Comparison of ENCODE assay signal across 1 fruit fly cellular context in the genomic region with DNA sequence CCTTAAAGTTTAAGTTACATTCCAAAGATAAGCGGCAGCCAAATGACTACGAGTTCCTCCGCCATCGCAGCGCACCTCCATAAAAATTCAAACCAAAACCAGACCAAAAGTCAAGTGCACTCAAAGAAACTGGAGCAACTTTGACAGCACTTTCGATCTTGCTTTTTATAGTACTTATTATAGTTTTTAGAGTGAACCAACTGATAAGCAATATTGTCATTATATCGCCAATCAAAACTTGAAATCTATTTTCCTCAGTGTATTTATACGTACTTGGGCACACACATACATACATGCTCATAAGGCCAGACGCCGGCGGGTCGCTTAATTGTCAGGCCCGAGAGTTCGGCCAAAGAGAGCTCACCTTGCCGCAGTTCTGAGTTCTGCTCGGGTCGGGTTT.
TF ChIP-seq lines count a peak whose summit lies in the region.

No protein-coding gene starts in this region.

TF ChIP-seq in whole organism, embryonic, 481 proteins besides CTCF, POLR2A, EP300 and RAD21 (continued from another document and continues in another):
- TF ChIP-seq ERR (GFP tag; optimal IDR thresholded peaks at IDR 0.05; lab: Kevin White, UChicago) (no peak), CG3407 (GFP tag; optimal IDR thresholded peaks at IDR 0.05; lab: Kevin White, UChicago) (peak; percentile 65), BEAF-32 (GFP tag; optimal IDR thresholded peaks at IDR 0.05; lab: Kevin White, UChicago) (no peak), CG6791 (GFP tag; IDR thresholded peaks at IDR 0.05; lab: Robert Waterston, UW; ENCODE audit: partially characterized antibody) (no peak), Ssrp (tag; optimal IDR thresholded peaks at IDR 0.05; lab: Kevin White, UChicago) (peak; percentile 76), al (GFP tag; IDR thresholded peaks at IDR 0.05; lab: Robert Waterston, UW) (no peak), Doc2 (GFP tag; IDR thresholded peaks at IDR 0.05; lab: Robert Waterston, UW) (no peak), CG5953 (GFP tag; IDR thresholded peaks at IDR 0.05; lab: Robert Waterston, UW) (peak; percentile 22; the same call in 1 of the 2 replicates), CG17612 (GFP tag; IDR thresholded peaks at IDR 0.05; lab: Robert Waterston, UW) (peak; percentile 7; the same call in 1 of the 2 replicates), fru (optimal IDR thresholded peaks at IDR 0.05; lab: Kevin White, UChicago) (no peak), Awh (GFP tag; IDR thresholded peaks at IDR 0.05; lab: Robert Waterston, UW) (peak; percentile 47; the same call in 1 of the 2 replicates), org-1 (GFP tag; optimal IDR thresholded peaks at IDR 0.05; lab: Kevin White, UChicago) (peak; percentile 52), NK7.1 (GFP tag; optimal IDR thresholded peaks at IDR 0.05; lab: Kevin White, UChicago) (peak; percentile 36), H15 (GFP tag; IDR thresholded peaks at IDR 0.05; lab: Robert Waterston, UW) (peak; percentile 71; the same call in 2 of the 3 replicates), CG9437 (GFP tag; optimal IDR thresholded peaks at IDR 0.05; lab: Kevin White, UChicago) (peak; percentile 35), insv (GFP tag; optimal IDR thresholded peaks at IDR 0.05; lab: Kevin White, UChicago) (peak in 1 of 2 experiments; percentile 0), CG16813 (GFP tag; IDR thresholded peaks at IDR 0.05; lab: Robert Waterston, UW; ENCODE audit: partially characterized antibody) (no peak), CG9932 (GFP tag; IDR thresholded peaks at IDR 0.05; lab: Robert Waterston, UW) (no peak), knrl (GFP tag; IDR thresholded peaks at IDR 0.05; lab: Robert Waterston, UW; ENCODE audit: partially characterized antibody) (no peak), jing (GFP tag; optimal IDR thresholded peaks at IDR 0.05; lab: Kevin White, UChicago) (peak; percentile 47), C15 (GFP tag; IDR thresholded peaks at IDR 0.05; lab: Robert Waterston, UW) (no peak), chif (GFP tag; optimal IDR thresholded peaks at IDR 0.05; lab: Kevin White, UChicago) (peak; percentile 82 to 90), luna (GFP tag; optimal IDR thresholded peaks at IDR 0.05; lab: Kevin White, UChicago) (no peak), Eip74EF (GFP tag; optimal IDR thresholded peaks at IDR 0.05; lab: Kevin White, UChicago) (peak in 1 of 2 experiments; percentile 19), tin (GFP tag; optimal IDR thresholded peaks at IDR 0.05; lab: Kevin White, UChicago) (peak; percentile 86), chm (GFP tag; IDR thresholded peaks at IDR 0.05; lab: Robert Waterston, UW) (peak; percentile 88; the same call in 1 of the 2 replicates), Rfx (GFP tag; IDR thresholded peaks at IDR 0.05; lab: Robert Waterston, UW) (peak; percentile 56), HmgD (GFP tag; optimal IDR thresholded peaks at IDR 0.05; lab: Kevin White, UChicago) (no peak), CG1792 (GFP tag; optimal IDR thresholded peaks at IDR 0.05; lab: Kevin White, UChicago) (peak; percentile 68), Rx (GFP tag; IDR thresholded peaks at IDR 0.05; lab: Robert Waterston, UW) (peak; percentile 65; the same call in 1 of the 2 replicates), Deaf1 (tag; optimal IDR thresholded peaks at IDR 0.05; lab: Kevin White, UChicago) (peak; percentile 19), CG2712 (tag; optimal IDR thresholded peaks at IDR 0.05; lab: Kevin White, UChicago) (peak; percentile 91), fu2 (GFP tag; optimal IDR thresholded peaks at IDR 0.05; lab: Kevin White, UChicago) (no peak), hkb (optimal IDR thresholded peaks at IDR 0.05; lab: Kevin White, UChicago) (no peak), hkb (GFP tag; IDR thresholded peaks at IDR 0.05; lab: Robert Waterston, UW) (peak; percentile 76), ssp (GFP tag; IDR thresholded peaks at IDR 0.05; lab: Robert Waterston, UW) (peak; percentile 56), CG9609 (GFP tag; optimal IDR thresholded peaks at IDR 0.05; lab: Kevin White, UChicago) (peak; percentile 63), CrebB (tag; optimal IDR thresholded peaks at IDR 0.05; lab: Kevin White, UChicago) (peak; percentile 19), jumu (GFP tag; optimal IDR thresholded peaks at IDR 0.05; lab: Kevin White, UChicago) (peak; percentile 73), CG10654 (GFP tag; optimal IDR thresholded peaks at IDR 0.05; lab: Kevin White, UChicago) (peak; percentile 53), grn (GFP tag; optimal IDR thresholded peaks at IDR 0.05; lab: Kevin White, UChicago) (no peak), CG10209 (GFP tag; optimal IDR thresholded peaks at IDR 0.05; lab: Kevin White, UChicago) (peak; percentile 72), onecut (GFP tag; IDR thresholded peaks at IDR 0.05; lab: Robert Waterston, UW) (peak; percentile 67), CG10959 (GFP tag; IDR thresholded peaks at IDR 0.05; lab: Robert Waterston, UW) (peak; percentile 92), sqz (GFP tag; optimal IDR thresholded peaks at IDR 0.05; lab: Kevin White, UChicago) (peak; percentile 30), CG12769 (tag; optimal IDR thresholded peaks at IDR 0.05; lab: Kevin White, UChicago) (peak; percentile 45), CG10147 (GFP tag; optimal IDR thresholded peaks at IDR 0.05; lab: Kevin White, UChicago) (no peak), cwo (GFP tag; optimal IDR thresholded peaks at IDR 0.05; lab: Kevin White, UChicago) (no peak), CG32772 (GFP tag; IDR thresholded peaks at IDR 0.05; lab: Robert Waterston, UW) (peak; percentile 65), CG4730 (GFP tag; IDR thresholded peaks at IDR 0.05; lab: Robert Waterston, UW) (peak; percentile 61), NC2α (GFP tag; optimal IDR thresholded peaks at IDR 0.05; lab: Kevin White, UChicago) (peak; percentile 70), oc (tag; optimal IDR thresholded peaks at IDR 0.05; lab: Kevin White, UChicago) (peak; percentile 60), CG4707 (GFP tag; optimal IDR thresholded peaks at IDR 0.05; lab: Kevin White, UChicago) (peak; percentile 50), CkIIα-i1 (GFP tag; IDR thresholded peaks at IDR 0.05; lab: Robert Waterston, UW) (no peak), CG7271 (tag; optimal IDR thresholded peaks at IDR 0.05; lab: Kevin White, UChicago) (peak; percentile 83), CG14014 (GFP tag; IDR thresholded peaks at IDR 0.05; lab: Robert Waterston, UW) (0 out of 2 replicates have a peak, but pooled peaks have one; percentile 16), CG7745 (tag; optimal IDR thresholded peaks at IDR 0.05; lab: Kevin White, UChicago) (peak; percentile 45), Fer2 (tag; optimal IDR thresholded peaks at IDR 0.05; lab: Kevin White, UChicago) (no peak), CG18619 (GFP tag; optimal IDR thresholded peaks at IDR 0.05; lab: Kevin White, UChicago) (peak; percentile 33), CG3995 (GFP tag; optimal IDR thresholded peaks at IDR 0.05; lab: Kevin White, UChicago) (no peak), so (GFP tag; IDR thresholded peaks at IDR 0.05; lab: Robert Waterston, UW) (peak; percentile 72; the same call in 2 of the 3 replicates), NfI (GFP tag; optimal IDR thresholded peaks at IDR 0.05; lab: Kevin White, UChicago) (peak; percentile 62), abd-A (tag; optimal IDR thresholded peaks at IDR 0.05; lab: Kevin White, UChicago) (no peak), Usf (GFP tag; optimal IDR thresholded peaks at IDR 0.05; lab: Kevin White, UChicago) (peak; percentile 72), CG17568 (GFP tag; optimal IDR thresholded peaks at IDR 0.05; lab: Kevin White, UChicago) (peak; percentile 65), ranshi (GFP tag; IDR thresholded peaks at IDR 0.05; lab: Robert Waterston, UW) (peak; percentile 74; the same call in 1 of the 2 replicates), nmo (GFP tag; optimal IDR thresholded peaks at IDR 0.05; lab: Kevin White, UChicago) (peak; percentile 86), CG10431 (GFP tag; optimal IDR thresholded peaks at IDR 0.05; lab: Kevin White, UChicago) (peak; percentile 31), CG2129 (GFP tag; IDR thresholded peaks at IDR 0.05; lab: Robert Waterston, UW; ENCODE audit: partially characterized antibody) (no peak), Sry-δ (GFP tag; optimal IDR thresholded peaks at IDR 0.05; lab: Kevin White, UChicago) (peak; percentile 40), lbe (GFP tag; optimal IDR thresholded peaks at IDR 0.05; lab: Kevin White, UChicago) (peak; percentile 33), CG13894 (tag; optimal IDR thresholded peaks at IDR 0.05; lab: Kevin White, UChicago) (no peak), fd96Cb (tag; optimal IDR thresholded peaks at IDR 0.05; lab: Kevin White, UChicago) (peak; percentile 78), CG15073 (GFP tag; optimal IDR thresholded peaks at IDR 0.05; lab: Kevin White, UChicago) (no peak), Drgx (GFP tag; IDR thresholded peaks at IDR 0.05; lab: Robert Waterston, UW) (no peak), pros (GFP tag; optimal IDR thresholded peaks at IDR 0.05; lab: Kevin White, UChicago) (no peak), gsb (GFP tag; IDR thresholded peaks at IDR 0.05; lab: Robert Waterston, UW) (no peak), bcd (GFP tag; optimal IDR thresholded peaks at IDR 0.05; lab: Kevin White, UChicago) (peak; percentile 67), btn (GFP tag; optimal IDR thresholded peaks at IDR 0.05; lab: Kevin White, UChicago) (peak; percentile 68), CG12236 (GFP tag; optimal IDR thresholded peaks at IDR 0.05; lab: Kevin White, UChicago) (peak; percentile 39), stwl (tag; optimal IDR thresholded peaks at IDR 0.05; lab: Kevin White, UChicago) (no peak), grau (tag; optimal IDR thresholded peaks at IDR 0.05; lab: Kevin White, UChicago) (peak; percentile 70), CG11093 (GFP tag; IDR thresholded peaks at IDR 0.05; lab: Robert Waterston, UW) (peak; percentile 38; the same call in 1 of the 3 replicates), CG12155 (GFP tag; optimal IDR thresholded peaks at IDR 0.05; lab: Kevin White, UChicago) (peak; percentile 60), HLHmδ (GFP tag; optimal IDR thresholded peaks at IDR 0.05; lab: Kevin White, UChicago) (no peak), schlank (tag; optimal IDR thresholded peaks at IDR 0.05; lab: Kevin White, UChicago) (no peak), GATAe (GFP tag; conservative IDR thresholded peaks at IDR 0.05; lab: Robert Waterston, UW) (no peak), sim (GFP tag; IDR thresholded peaks at IDR 0.05; lab: Robert Waterston, UW) (peak; percentile 82), Poxn (GFP tag; IDR thresholded peaks at IDR 0.05; lab: Robert Waterston, UW) (no peak), CG30431 (GFP tag; optimal IDR thresholded peaks at IDR 0.05; lab: Kevin White, UChicago) (peak; percentile 82), zf30C (GFP tag; optimal IDR thresholded peaks at IDR 0.05; lab: Kevin White, UChicago) (peak; percentile 87), CG17186 (GFP tag; optimal IDR thresholded peaks at IDR 0.05; lab: Kevin White, UChicago) (peak; percentile 37), nom (GFP tag; optimal IDR thresholded peaks at IDR 0.05; lab: Kevin White, UChicago) (peak; percentile 25), YL-1 (GFP tag; optimal IDR thresholded peaks at IDR 0.05; lab: Kevin White, UChicago) (no peak), CG31224 (GFP tag; IDR thresholded peaks at IDR 0.05; lab: Robert Waterston, UW) (no peak), Dll (GFP tag; IDR thresholded peaks at IDR 0.05; lab: Robert Waterston, UW; ENCODE audit: partially characterized antibody) (no peak), CG12744 (GFP tag; optimal IDR thresholded peaks at IDR 0.05; lab: Kevin White, UChicago) (peak; percentile 59), slp2 (GFP tag; optimal IDR thresholded peaks at IDR 0.05; lab: Kevin White, UChicago) (peak; percentile 67), sima (GFP tag; optimal IDR thresholded peaks at IDR 0.05; lab: Kevin White, UChicago) (no peak), rib (GFP tag; IDR thresholded peaks at IDR 0.05; lab: Robert Waterston, UW) (no peak), zen (tag; optimal IDR thresholded peaks at IDR 0.05; lab: Kevin White, UChicago) (peak; percentile 98), CG6765 (GFP tag; optimal IDR thresholded peaks at IDR 0.05; lab: Kevin White, UChicago) (no peak), CG4404 (GFP tag; IDR thresholded peaks at IDR 0.05; lab: Robert Waterston, UW) (peak; percentile 90), Sry-β (GFP tag; optimal IDR thresholded peaks at IDR 0.05; lab: Kevin White, UChicago) (no peak), CG8388 (GFP tag; optimal IDR thresholded peaks at IDR 0.05; lab: Kevin White, UChicago) (peak; percentile 79), dm (GFP tag; optimal IDR thresholded peaks at IDR 0.05; lab: Kevin White, UChicago) (peak; percentile 35), Oaz (GFP tag; IDR thresholded peaks at IDR 0.05; lab: Robert Waterston, UW) (0 out of 2 replicates have a peak, but pooled peaks have one; percentile 14), gcm2 (GFP tag; optimal IDR thresholded peaks at IDR 0.05; lab: Kevin White, UChicago) (peak; percentile 59), Kr (GFP tag; optimal IDR thresholded peaks at IDR 0.05; lab: Kevin White, UChicago) (peak; percentile 43), ewg (GFP tag; optimal IDR thresholded peaks at IDR 0.05; lab: Kevin White, UChicago) (peak; percentile 56), Hr39 (optimal IDR thresholded peaks at IDR 0.05; lab: Kevin White, UChicago) (no peak), CG10979 (tag; optimal IDR thresholded peaks at IDR 0.05; lab: Kevin White, UChicago) (peak; percentile 91), pfk (GFP tag; optimal IDR thresholded peaks at IDR 0.05; lab: Kevin White, UChicago) (no peak), dmrt11E (tag; optimal IDR thresholded peaks at IDR 0.05; lab: Kevin White, UChicago) (peak; percentile 96), CHES-1-like (GFP tag; optimal IDR thresholded peaks at IDR 0.05; lab: Kevin White, UChicago) (peak; percentile 50), CG16815 (GFP tag; optimal IDR thresholded peaks at IDR 0.05; lab: Kevin White, UChicago) (peak; percentile 84), trem (tag; optimal IDR thresholded peaks at IDR 0.05; lab: Kevin White, UChicago) (peak; percentile 80), br (optimal IDR thresholded peaks at IDR 0.05; lab: Kevin White, UChicago) (no peak), Asciz (GFP tag; optimal IDR thresholded peaks at IDR 0.05; lab: Kevin White, UChicago) (peak; percentile 57), klu (GFP tag; IDR thresholded peaks at IDR 0.05; lab: Robert Waterston, UW) (peak; percentile 38; the same call in 1 of the 2 replicates), CG9817 (tag; optimal IDR thresholded peaks at IDR 0.05; lab: Kevin White, UChicago) (peak; percentile 38), gce (GFP tag; IDR thresholded peaks at IDR 0.05; lab: Robert Waterston, UW) (peak; percentile 53; the same call in 1 of the 3 replicates), dmrt99B (tag; optimal IDR thresholded peaks at IDR 0.05; lab: Kevin White, UChicago) (peak; percentile 67), CG10543 (GFP tag; optimal IDR thresholded peaks at IDR 0.05; lab: Kevin White, UChicago) (no peak), ATbp (GFP tag; optimal IDR thresholded peaks at IDR 0.05; lab: Kevin White, UChicago) (peak; percentile 60), CG15479 (GFP tag; optimal IDR thresholded peaks at IDR 0.05; lab: Kevin White, UChicago) (peak; percentile 59), CG13296 (GFP tag; optimal IDR thresholded peaks at IDR 0.05; lab: Kevin White, UChicago) (no peak)
